Fruit fly (Drosophila melanogaster) whole organism, prepupa: ENCODE results near the gene CG12025.

Source experiments
- Blimp-1 ChIP-seq: fragments of 200-800 bp; sonication (Bioruptor generic); optimal IDR thresholded peaks from 3 replicates; lab custom pipeline; 2017; ENCODE audit warnings: missing biosample characterization, missing genetic modification characterization, mild to moderate bottlenecking, moderate library complexity, missing genetic modification reagents
- CG10631 ChIP-seq: fragments of 200-800 bp; sonication (Bioruptor generic); optimal IDR thresholded peaks from 2 replicates; lab custom pipeline; 2016; ENCODE audit warnings: missing biosample characterization, missing genetic modification characterization
- CG10669 ChIP-seq: fragments of 200-800 bp; sonication (Bioruptor generic); optimal IDR thresholded peaks from 3 replicates; lab custom pipeline; 2018; ENCODE audit warnings: missing biosample characterization, mild to moderate bottlenecking, missing genetic modification characterization, moderate library complexity
- CG11294 ChIP-seq: fragments of 200-800 bp; sonication (Bioruptor generic); IDR thresholded peaks from 2 replicates; pipeline ENCODE4 v1.3.6; 2022; ENCODE audit warnings: missing biosample characterization, missing genetic modification characterization
- CG11762 ChIP-seq: fragments of 200-800 bp; sonication (Bioruptor generic); optimal IDR thresholded peaks from 3 replicates; lab custom pipeline; 2016; ENCODE audit warnings: missing biosample characterization, missing genetic modification characterization; ENCODE audit not compliant: insufficient read depth
- CG11902 ChIP-seq: fragments of 200-800 bp; sonication (Bioruptor generic); optimal IDR thresholded peaks from 3 replicates; lab custom pipeline; 2016; ENCODE audit warnings: missing biosample characterization, missing genetic modification characterization
- CG15336 ChIP-seq: fragments of 200-800 bp; sonication (Bioruptor generic); IDR thresholded peaks from 2 replicates; pipeline ENCODE4 v1.3.6; 2022; ENCODE audit warnings: missing biosample characterization, missing genetic modification characterization
- CG1621 ChIP-seq: fragments of 200-800 bp; sonication (Bioruptor generic); optimal IDR thresholded peaks from 3 replicates; lab custom pipeline; 2018; ENCODE audit warnings: missing biosample characterization, mild to moderate bottlenecking, missing genetic modification characterization
- CG16779 ChIP-seq: fragments of 200-800 bp; sonication (Bioruptor generic); optimal IDR thresholded peaks from 3 replicates; lab custom pipeline; 2017; ENCODE audit warnings: missing biosample characterization, mild to moderate bottlenecking, missing genetic modification characterization
- CG3032 ChIP-seq: fragments of 200-800 bp; optimal IDR thresholded peaks from 2 replicates; lab custom pipeline; 2019; ENCODE audit warnings: missing biosample characterization, mild to moderate bottlenecking, missing genetic modification characterization, moderate library complexity
- CG34406 ChIP-seq: fragments of 200-800 bp; sonication (Bioruptor generic); optimal IDR thresholded peaks from 3 replicates; lab custom pipeline; 2016; ENCODE audit warnings: missing biosample characterization, missing genetic modification characterization
- CG3919 ChIP-seq: fragments of 200-800 bp; sonication (Bioruptor generic); optimal IDR thresholded peaks from 3 replicates; lab custom pipeline; 2016; ENCODE audit warnings: missing biosample characterization, missing genetic modification characterization
- CG6163 ChIP-seq: fragments of 200-800 bp; sonication (Bioruptor generic); IDR thresholded peaks from 3 replicates; pipeline ENCODE4 v1.3.6; 2022; ENCODE audit warnings: missing biosample characterization, missing genetic modification characterization
- CG6276 ChIP-seq: fragments of 200-800 bp; sonication (Bioruptor generic); optimal IDR thresholded peaks from 2 replicates; lab custom pipeline; 2017; ENCODE audit warnings: missing biosample characterization, mild to moderate bottlenecking, missing genetic modification characterization
- CG6792 ChIP-seq: fragments of 200-800 bp; sonication (Bioruptor generic); optimal IDR thresholded peaks from 3 replicates; lab custom pipeline; 2016; ENCODE audit warnings: missing biosample characterization, missing genetic modification characterization
- CG6854 ChIP-seq: fragments of 200-800 bp; sonication (Bioruptor generic); optimal IDR thresholded peaks from 2 replicates; lab custom pipeline; 2017; ENCODE audit warnings: missing biosample characterization, mild to moderate bottlenecking, missing genetic modification characterization
- CG7368 ChIP-seq: fragments of 200-800 bp; sonication (Bioruptor generic); optimal IDR thresholded peaks from 3 replicates; lab custom pipeline; 2016; ENCODE audit warnings: missing biosample characterization, missing genetic modification characterization
- CG8119 ChIP-seq: fragments of 200-800 bp; sonication (Bioruptor generic); IDR thresholded peaks from 3 replicates; pipeline ENCODE4 v1.3.6; 2022; ENCODE audit warnings: missing biosample characterization, missing genetic modification characterization
- CG8319 ChIP-seq: fragments of 200-800 bp; sonication (Bioruptor generic); optimal IDR thresholded peaks from 3 replicates; lab custom pipeline; 2016; ENCODE audit warnings: missing biosample characterization, missing genetic modification characterization
- CG8632 ChIP-seq: fragments of 200-800 bp; sonication (Bioruptor generic); optimal IDR thresholded peaks from 3 replicates; lab custom pipeline; 2016; ENCODE audit warnings: missing biosample characterization, missing genetic modification characterization
- CG9139 ChIP-seq: fragments of 200-800 bp; sonication (Bioruptor generic); optimal IDR thresholded peaks from 3 replicates; lab custom pipeline; 2017; ENCODE audit warnings: missing biosample characterization, mild to moderate bottlenecking, missing genetic modification characterization
- Eip75B ChIP-seq: fragments of 200-800 bp; sonication (Bioruptor generic); optimal IDR thresholded peaks from 3 replicates; lab custom pipeline; 2016; ENCODE audit warnings: missing biosample characterization, missing genetic modification characterization
- Ets21C ChIP-seq: fragments of 200-800 bp; sonication (Bioruptor generic); optimal IDR thresholded peaks from 3 replicates; lab custom pipeline; 2016; ENCODE audit warnings: missing biosample characterization, missing genetic modification characterization
- Ets96B ChIP-seq: fragments of 200-800 bp; optimal IDR thresholded peaks from 2 replicates; lab custom pipeline; 2019; ENCODE audit warnings: missing biosample characterization, mild to moderate bottlenecking, missing genetic modification characterization, moderate library complexity
- Hr38 ChIP-seq: sonication (Bioruptor generic); optimal IDR thresholded peaks from 2 replicates; lab custom pipeline; 2016; ENCODE audit warnings: missing biosample characterization, missing genetic modification characterization
- Hr4 ChIP-seq: fragments of 200-800 bp; sonication (Bioruptor generic); optimal IDR thresholded peaks from 3 replicates; lab custom pipeline; 2016; ENCODE audit warnings: missing biosample characterization, missing genetic modification characterization
- Met ChIP-seq: fragments of 200-800 bp; sonication (Bioruptor generic); optimal IDR thresholded peaks from 3 replicates; lab custom pipeline; 2016; ENCODE audit warnings: missing biosample characterization, missing genetic modification characterization
- OdsH ChIP-seq: fragments of 200-800 bp; sonication (Bioruptor generic); optimal IDR thresholded peaks from 3 replicates; lab custom pipeline; 2016; ENCODE audit warnings: missing biosample characterization, missing genetic modification characterization
- Smox ChIP-seq: fragments of 200-800 bp; sonication (Bioruptor generic); optimal IDR thresholded peaks from 3 replicates; lab custom pipeline; 2016; ENCODE audit warnings: missing biosample characterization, missing genetic modification characterization
- Sox102F ChIP-seq: fragments of 200-800 bp; sonication (Bioruptor generic); optimal IDR thresholded peaks from 2 replicates; lab custom pipeline; 2016; ENCODE audit warnings: missing biosample characterization, mild to moderate bottlenecking, missing genetic modification characterization
- Sox14 ChIP-seq: fragments of 200-800 bp; sonication (Bioruptor generic); optimal IDR thresholded peaks from 3 replicates; lab custom pipeline; 2016; ENCODE audit warnings: missing biosample characterization, missing genetic modification characterization
- Sox15 ChIP-seq: fragments of 200-800 bp; sonication (Bioruptor generic); optimal IDR thresholded peaks from 3 replicates; lab custom pipeline; 2016; ENCODE audit warnings: missing biosample characterization, missing genetic modification characterization
- achi ChIP-seq: fragments of 200-800 bp; sonication (Bioruptor generic); optimal IDR thresholded peaks from 3 replicates; lab custom pipeline; 2016; ENCODE audit warnings: missing biosample characterization, missing genetic modification characterization
- acj6 ChIP-seq: fragments of 200-800 bp; sonication (Bioruptor generic); optimal IDR thresholded peaks from 3 replicates; lab custom pipeline; 2016; ENCODE audit warnings: missing biosample characterization, missing genetic modification characterization
- cyc ChIP-seq: fragments of 200-800 bp; sonication (Bioruptor generic); optimal IDR thresholded peaks from 3 replicates; lab custom pipeline; 2016; ENCODE audit warnings: missing biosample characterization, missing genetic modification characterization
- dac ChIP-seq: fragments of 200-800 bp; sonication (Bioruptor generic); optimal IDR thresholded peaks from 2 replicates; lab custom pipeline; 2017; ENCODE audit warnings: missing biosample characterization, mild to moderate bottlenecking, missing genetic modification characterization
- dsx ChIP-seq: fragments of 200-800 bp; optimal IDR thresholded peaks from 3 replicates; lab custom pipeline; 2019; ENCODE audit warnings: missing biosample characterization, mild to moderate bottlenecking, missing genetic modification characterization, moderate library complexity; ENCODE audit not compliant: poor library complexity, severe bottlenecking
- esn ChIP-seq: fragments of 200-800 bp; sonication (Bioruptor generic); optimal IDR thresholded peaks from 2 replicates; lab custom pipeline; 2016; ENCODE audit warnings: missing biosample characterization, mild to moderate bottlenecking, missing genetic modification characterization, moderate library complexity
- fd59A ChIP-seq: fragments of 200-800 bp; sonication (Bioruptor generic); optimal IDR thresholded peaks from 2 replicates; lab custom pipeline; 2017; ENCODE audit warnings: missing biosample characterization, mild to moderate bottlenecking, missing genetic modification characterization, missing genetic modification reagents
- pdm3 ChIP-seq: fragments of 200-800 bp; sonication (Bioruptor generic); optimal IDR thresholded peaks from 3 replicates; lab custom pipeline; 2016; ENCODE audit warnings: missing biosample characterization, missing genetic modification characterization
- spab ChIP-seq: fragments of 200-800 bp; sonication (Bioruptor generic); optimal IDR thresholded peaks from 2 replicates; lab custom pipeline; 2017; ENCODE audit warnings: missing biosample characterization, mild to moderate bottlenecking, missing genetic modification characterization, missing genetic modification reagents
- ss ChIP-seq, 2 experiments: fragments of 200-800 bp; sonication (Bioruptor generic); optimal IDR thresholded peaks; 2 replicates in 1 of 2; 3 replicates in 1 of 2; lab custom pipeline; 2017 to 2018; ENCODE audit warnings: mild to moderate bottlenecking in 2 of 2, missing biosample characterization in 2 of 2, missing genetic modification characterization in 2 of 2, moderate library complexity in 1 of 2
- svp ChIP-seq: fragments of 200-800 bp; sonication (Bioruptor generic); peaks from one replicate; lab custom pipeline; 2016; ENCODE audit warnings: missing biosample characterization, missing genetic modification characterization
- topi ChIP-seq: fragments of 200-800 bp; sonication (Bioruptor generic); optimal IDR thresholded peaks from 3 replicates; lab custom pipeline; 2016; ENCODE audit warnings: missing biosample characterization, missing genetic modification characterization
- vri ChIP-seq: fragments of 200-800 bp; sonication (Bioruptor generic); optimal IDR thresholded peaks from 3 replicates; lab custom pipeline; 2016; ENCODE audit warnings: missing biosample characterization, mild to moderate bottlenecking, missing genetic modification characterization

The CG12025 gene

DNA sequence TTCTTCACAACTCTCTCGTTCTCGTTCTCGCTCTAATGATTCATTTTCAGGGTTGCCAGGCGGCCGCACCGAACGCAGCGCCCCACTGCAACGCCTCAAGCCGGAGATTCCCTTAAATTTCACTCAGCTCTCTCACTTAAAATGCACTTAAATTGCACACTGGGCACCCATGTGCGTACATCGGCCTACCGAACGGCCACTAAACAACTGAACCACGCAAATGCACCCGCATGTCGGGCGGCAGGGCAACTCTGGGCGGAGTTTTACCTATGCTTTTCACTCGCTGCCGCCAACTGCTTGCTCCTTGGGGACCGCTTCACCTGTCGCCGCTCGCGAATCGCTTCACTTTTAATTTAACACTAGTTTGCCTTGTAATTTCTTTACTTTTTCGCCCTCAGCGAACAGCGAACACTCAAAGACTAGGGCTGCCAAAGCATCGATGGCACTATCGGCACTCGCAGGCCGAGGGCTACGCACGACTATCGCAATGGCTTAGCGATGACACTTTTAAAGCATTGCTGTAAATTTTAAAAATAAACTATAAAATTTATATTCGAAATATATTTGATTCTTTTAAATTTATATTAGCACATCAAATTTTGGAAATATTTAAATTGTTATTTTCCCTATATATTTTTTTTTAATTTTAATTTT lies 3.3 kb upstream of the CG12025 start, which contains the start of gene Rap1 (continued):
- TF ChIP-seq CG6163 (GFP tag; lab: Robert Waterston, UW) (peak; percentile 58; the same call in 1 of the 3 replicates), spab (peak; percentile 3), CG9139 (GFP tag; lab: Kevin White, UChicago) (no peak), CG34406 (GFP tag; lab: Kevin White, UChicago) (no peak), cyc (GFP tag; lab: Kevin White, UChicago) (peak; percentile 42), CG8119 (GFP tag; lab: Robert Waterston, UW) (no peak; the same call in 2 of the 3 replicates), CG8632 (GFP tag; lab: Kevin White, UChicago) (no peak), acj6 (GFP tag; lab: Kevin White, UChicago) (no peak), CG15336 (no peak)

DNA sequence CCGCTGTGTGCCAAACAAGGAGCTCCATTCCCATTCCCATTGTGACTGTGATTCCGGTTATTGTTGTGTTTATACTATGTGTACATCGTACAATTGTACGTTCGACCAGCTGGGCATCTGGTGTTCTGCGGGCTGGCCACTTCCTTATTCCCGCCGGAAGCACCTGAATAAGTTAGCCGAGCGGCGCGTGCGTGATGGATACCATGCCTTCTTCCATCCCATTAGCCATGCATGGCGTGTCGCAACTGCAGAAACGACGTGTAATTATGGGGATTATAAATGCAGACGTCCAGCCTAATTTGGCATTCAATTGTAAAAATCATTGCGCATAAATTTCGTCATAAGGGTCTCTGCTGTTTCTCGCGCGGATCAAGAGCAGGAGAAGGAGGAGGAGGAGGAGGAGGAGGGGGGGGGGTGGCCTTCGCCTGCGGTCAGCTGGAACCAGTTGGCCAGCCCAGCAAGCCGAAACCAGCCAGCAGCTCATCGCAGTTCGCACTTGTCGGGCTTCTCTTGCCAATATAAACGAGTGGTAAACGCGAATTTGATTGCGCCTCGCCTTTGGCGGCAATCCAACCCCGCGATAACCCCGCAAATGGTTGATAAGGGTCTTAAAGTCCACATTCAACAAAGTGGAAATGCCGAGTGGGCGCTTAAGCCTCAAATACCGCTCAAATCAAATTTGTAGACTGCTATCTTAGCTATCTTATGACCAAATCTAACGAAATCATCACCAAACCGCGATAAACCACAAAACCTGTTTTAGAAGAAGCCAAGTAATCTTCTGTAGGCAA lies 986 bp downstream of the CG12025 start:
- TF ChIP-seq CG10669 (GFP tag; lab: Kevin White, UChicago) (no peak), CG7368 (GFP tag; lab: Kevin White, UChicago) (peak; percentile 9), CG6792 (GFP tag; lab: Kevin White, UChicago) (no peak), CG6854 (GFP tag; lab: Kevin White, UChicago) (peak; percentile 69), Hr4 (GFP tag; lab: Kevin White, UChicago) (no peak), CG8319 (GFP tag; lab: Kevin White, UChicago) (no peak), CG10631 (GFP tag; lab: Kevin White, UChicago) (no peak), Hr38 (GFP tag; lab: Kevin White, UChicago) (no peak), CG1621 (tag; lab: Kevin White, UChicago) (peak; percentile 3), svp (GFP tag; lab: Kevin White, UChicago) (peak; percentile 96), spab (no peak), topi (no peak), Sox14 (no peak), CG9139 (GFP tag; lab: Kevin White, UChicago) (no peak), Blimp-1 (no peak), CG15336 (peak; percentile 11; the same call in 1 of the 2 replicates), CG11902 (no peak), CG16779 (tag; lab: Kevin White, UChicago) (peak; percentile 23), esn (GFP tag; lab: Kevin White, UChicago) (no peak), vri (GFP tag; lab: Kevin White, UChicago) (no peak), Ets96B (tag; lab: Kevin White, UChicago) (no peak), pdm3 (GFP tag; lab: Kevin White, UChicago) (no peak), CG3032 (no peak), Smox (GFP tag; lab: Kevin White, UChicago) (no peak), CG6276 (GFP tag; lab: Kevin White, UChicago) (peak; percentile 55), dac (no peak), Met (no peak), dsx (no peak), ss (GFP tag; optimal IDR thresholded peaks at IDR 0.05; lab: Kevin White, UChicago) (peak; percentile 31 to 38), CG8119 (GFP tag; lab: Robert Waterston, UW) (0 out of 3 replicates have a peak, but pooled peaks have one; percentile 17), achi (GFP tag; lab: Kevin White, UChicago) (no peak), CG11294 (GFP tag; lab: Robert Waterston, UW) (no peak)

DNA sequence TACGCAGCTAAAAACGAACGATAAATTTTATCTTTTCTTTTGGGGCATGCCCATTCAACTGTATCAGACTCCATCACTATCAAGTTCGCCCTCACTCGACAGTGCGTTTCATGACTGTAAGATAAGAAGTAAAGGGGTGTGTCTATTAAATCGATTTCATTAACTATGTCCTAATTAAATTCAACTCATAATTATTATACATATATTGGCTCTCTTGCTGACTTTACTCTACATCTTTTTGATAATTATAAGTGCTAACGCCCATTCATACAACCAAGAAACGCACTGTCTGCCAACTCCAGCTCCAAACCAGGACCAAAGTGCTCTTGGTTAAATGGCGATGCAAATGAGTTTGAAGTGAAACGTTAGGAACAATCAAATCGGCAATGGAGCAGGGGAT lies 3.6 kb downstream of the CG12025 start:
- TF ChIP-seq Sox15 (GFP tag; lab: Kevin White, UChicago), result no peak
- no peak for TF ChIP-seq Sox102F (GFP tag; lab: Kevin White, UChicago)
- TF ChIP-seq Ets21C (GFP tag; lab: Kevin White, UChicago), result no peak
- TF ChIP-seq Smox (GFP tag; lab: Kevin White, UChicago), result no peak
- TF ChIP-seq CG11762 (GFP tag; lab: Kevin White, UChicago), result no peak
- no peak for TF ChIP-seq Eip75B
- no peak for TF ChIP-seq spab
- no peak for TF ChIP-seq CG10631 (GFP tag; lab: Kevin White, UChicago)
- peak; percentile 39; the same call in 2 of the 3 replicates for TF ChIP-seq CG8119 (GFP tag; lab: Robert Waterston, UW)
- TF ChIP-seq CG7368 (GFP tag; lab: Kevin White, UChicago), result no peak
- TF ChIP-seq Ets96B (tag; lab: Kevin White, UChicago), result no peak
- no peak for TF ChIP-seq OdsH (GFP tag; lab: Kevin White, UChicago)
- peak; percentile 73 for TF ChIP-seq svp (GFP tag; lab: Kevin White, UChicago)
- TF ChIP-seq cyc (GFP tag; lab: Kevin White, UChicago), result no peak
- TF ChIP-seq fd59A, result no peak
- TF ChIP-seq CG3919 (GFP tag; lab: Kevin White, UChicago), result no peak
- peak; percentile 36; the same call in 1 of the 2 replicates for TF ChIP-seq CG15336
- TF ChIP-seq CG6163 (GFP tag; lab: Robert Waterston, UW), result peak; percentile 67
- TF ChIP-seq ss (GFP tag; optimal IDR thresholded peaks at IDR 0.05; lab: Kevin White, UChicago), result no peak
